Fruit fly (Drosophila melanogaster): ENCODE measurements around the gene hyx.
A peak's percentile ranks its signal among the peaks of the same experiment; 100 is the strongest.

The hyx gene

dm6 chr3R:9019689-9020138, 18.8 kb upstream of the hyx start, which contains the start of gene tgo (continued):
- TF ChIP-seq Stat92E (GFP tag; optimal IDR thresholded peaks at IDR 0.05) (peak in 1 of 3 experiments; percentile 42), CG18476 (GFP tag; optimal IDR thresholded peaks at IDR 0.05) (no peak), CG11696 (GFP tag; IDR thresholded peaks at IDR 0.05) (no peak), CG33557 (GFP tag; optimal IDR thresholded peaks at IDR 0.05) (peak; percentile 13), CG12236 (GFP tag; optimal IDR thresholded peaks at IDR 0.05) (no peak), CG34376 (GFP tag; optimal IDR thresholded peaks at IDR 0.05) (peak; percentile 62), CG33213 (GFP tag; optimal IDR thresholded peaks at IDR 0.05) (peak; percentile 17), gfzf (GFP tag; optimal IDR thresholded peaks at IDR 0.05) (peak; percentile 90), CG16813 (GFP tag; IDR thresholded peaks at IDR 0.05; ENCODE audit: partially characterized antibody) (peak; percentile 11; the same call in 1 of the 3 replicates), fd102C (GFP tag; optimal IDR thresholded peaks at IDR 0.05) (no peak), sd (tag; optimal IDR thresholded peaks at IDR 0.05) (peak; percentile 71), nerfin-1 (tag; optimal IDR thresholded peaks at IDR 0.05) (peak; percentile 46), Atf3 (GFP tag; optimal IDR thresholded peaks at IDR 0.05) (no peak), disco-r (GFP tag; optimal IDR thresholded peaks at IDR 0.05) (no peak), Nf-YA (GFP tag; IDR thresholded peaks at IDR 0.05) (no peak), onecut (GFP tag; IDR thresholded peaks at IDR 0.05) (peak; percentile 50), Mad (GFP tag; optimal IDR thresholded peaks at IDR 0.05) (peak; percentile 11), inv (GFP tag; IDR thresholded peaks at IDR 0.05; ENCODE audit: partially characterized antibody) (no peak), CG17829 (tag; optimal IDR thresholded peaks at IDR 0.05) (peak; percentile 45), Dref (GFP tag; IDR thresholded peaks at IDR 0.05) (peak; percentile 89), MESR4 (GFP tag; optimal IDR thresholded peaks at IDR 0.05) (peak; percentile 96), CG8478 (optimal IDR thresholded peaks at IDR 0.05) (no peak), CG8089 (GFP tag; optimal IDR thresholded peaks at IDR 0.05) (no peak), CrebB (tag; optimal IDR thresholded peaks at IDR 0.05) (peak; percentile 13), sug (tag; optimal IDR thresholded peaks at IDR 0.05) (peak; percentile 43), pros (GFP tag; optimal IDR thresholded peaks at IDR 0.05) (no peak), CG12155 (GFP tag; optimal IDR thresholded peaks at IDR 0.05) (peak; percentile 3), CG15514 (GFP tag; optimal IDR thresholded peaks at IDR 0.05) (peak; percentile 75), aop (GFP tag; IDR thresholded peaks at IDR 0.05) (no peak), CG34224 (GFP tag; IDR thresholded peaks at IDR 0.05; ENCODE audit: partially characterized antibody) (peak; percentile 74), CG2116 (GFP tag; optimal IDR thresholded peaks at IDR 0.05) (peak; percentile 65), repo (GFP tag; optimal IDR thresholded peaks at IDR 0.05) (no peak), dpn (GFP tag; optimal IDR thresholded peaks at IDR 0.05) (no peak), Side (GFP tag; optimal IDR thresholded peaks at IDR 0.05) (no peak), CG17186 (GFP tag; optimal IDR thresholded peaks at IDR 0.05) (peak; percentile 78), CG4328 (GFP tag; optimal IDR thresholded peaks at IDR 0.05) (no peak), knrl (GFP tag; IDR thresholded peaks at IDR 0.05; ENCODE audit: partially characterized antibody) (peak; percentile 47; the same call in 1 of the 3 replicates), stwl (tag; optimal IDR thresholded peaks at IDR 0.05) (peak; percentile 71), zfh1 (GFP tag; IDR thresholded peaks at IDR 0.05) (0 out of 3 replicates have a peak, but pooled peaks have one; percentile 22), tll (GFP tag; optimal IDR thresholded peaks at IDR 0.05) (no peak), Hand (GFP tag; optimal IDR thresholded peaks at IDR 0.05) (no peak), CG15696 (tag; optimal IDR thresholded peaks at IDR 0.05) (no peak), CG17612 (GFP tag; IDR thresholded peaks at IDR 0.05) (no peak), fru (optimal IDR thresholded peaks at IDR 0.05) (no peak), CG6175 (GFP tag; IDR thresholded peaks at IDR 0.05) (no peak), Scr (GFP tag; IDR thresholded peaks at IDR 0.05; ENCODE audit: partially characterized antibody) (peak; percentile 52), CG34422 (GFP tag; IDR thresholded peaks at IDR 0.05) (peak; percentile 83; the same call in 1 of the 3 replicates), HLH4C (GFP tag; IDR thresholded peaks at IDR 0.05; ENCODE audit: partially characterized antibody) (peak; percentile 46), Nf-YC (tag; optimal IDR thresholded peaks at IDR 0.05) (no peak), dysf (GFP tag; IDR thresholded peaks at IDR 0.05) (no peak)
